Fruit fly (Drosophila melanogaster): ENCODE data around the gene Arfrp1.

Arfrp1 gene

DNA sequence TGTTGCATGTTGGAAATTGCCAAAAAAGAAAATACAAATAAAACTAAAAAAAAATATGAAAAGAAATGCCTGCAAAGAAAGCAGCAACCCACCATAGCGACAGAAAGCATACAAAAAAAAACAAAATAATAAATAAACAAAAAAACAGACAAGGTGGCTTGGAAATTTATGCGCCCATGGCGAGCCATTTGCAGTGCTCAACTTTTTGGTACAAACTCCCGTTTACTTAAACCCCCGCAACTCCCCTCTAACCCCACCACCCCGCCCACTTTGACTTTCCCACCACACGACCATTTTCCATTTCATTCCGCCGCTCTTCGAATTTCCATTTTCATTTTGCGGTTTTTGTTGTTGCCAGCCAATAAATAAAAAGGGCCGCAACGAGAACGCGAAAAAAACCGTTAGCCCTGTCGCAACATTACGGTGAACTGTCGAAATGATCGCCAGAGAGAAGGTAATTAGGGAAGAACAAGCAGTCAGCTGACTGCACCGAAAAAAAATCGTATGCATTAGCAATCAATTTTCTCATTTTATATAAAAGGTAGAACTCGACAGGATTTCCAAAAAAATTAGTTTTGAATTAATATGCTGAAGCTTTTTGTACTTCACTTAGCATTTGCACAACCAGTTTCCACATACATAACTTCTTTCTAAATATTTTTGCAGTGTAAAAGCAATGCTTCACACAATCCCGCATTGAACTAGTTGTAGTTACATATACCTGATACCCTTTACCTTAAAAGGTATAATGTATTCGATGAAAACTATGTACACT, 30.1 kb downstream of the Arfrp1 start (continued):
- TF ChIP-seq CG16815 (GFP tag; optimal IDR thresholded peaks at IDR 0.05) (peak; percentile 27), dm (GFP tag; optimal IDR thresholded peaks at IDR 0.05) (peak; percentile 5), slp2 (GFP tag; optimal IDR thresholded peaks at IDR 0.05) (peak; percentile 36), Blimp-1 (GFP tag; optimal IDR thresholded peaks at IDR 0.05) (peak; percentile 47), onecut (GFP tag; IDR thresholded peaks at IDR 0.05) (peak; percentile 31; the same call in 1 of the 2 replicates), CG30020 (tag; optimal IDR thresholded peaks at IDR 0.05) (no peak), dysf (GFP tag; IDR thresholded peaks at IDR 0.05) (peak; percentile 71), tgo (GFP tag; IDR thresholded peaks at IDR 0.05) (peak; percentile 46; the same call in 2 of the 3 replicates), CG2120 (GFP tag; optimal IDR thresholded peaks at IDR 0.05) (peak; percentile 39), CG12659 (GFP tag; optimal IDR thresholded peaks at IDR 0.05) (peak; percentile 14), CG12236 (GFP tag; optimal IDR thresholded peaks at IDR 0.05) (peak; percentile 26), Myb (GFP tag; optimal IDR thresholded peaks at IDR 0.05) (peak; percentile 34), CG10209 (GFP tag; optimal IDR thresholded peaks at IDR 0.05) (peak; percentile 22), dmrt99B (tag; optimal IDR thresholded peaks at IDR 0.05) (peak; percentile 73), ind (GFP tag; optimal IDR thresholded peaks at IDR 0.05) (peak; percentile 16), CG1602 (GFP tag; optimal IDR thresholded peaks at IDR 0.05) (peak; percentile 50), CG7839 (tag; optimal IDR thresholded peaks at IDR 0.05) (peak; percentile 62), danr (GFP tag; IDR thresholded peaks at IDR 0.05) (no peak), row (GFP tag; IDR thresholded peaks at IDR 0.05) (peak; percentile 65), CG17328 (GFP tag; IDR thresholded peaks at IDR 0.05) (peak; percentile 60), dpn (GFP tag; optimal IDR thresholded peaks at IDR 0.05) (peak; percentile 35 to 40), Max (GFP tag; optimal IDR thresholded peaks at IDR 0.05) (peak; percentile 36), CG13624 (GFP tag; optimal IDR thresholded peaks at IDR 0.05) (peak; percentile 19), Mrtf (GFP tag; IDR thresholded peaks at IDR 0.05) (0 out of 3 replicates have a peak, but pooled peaks have one; percentile 35), shn (GFP tag; optimal IDR thresholded peaks at IDR 0.05) (peak; percentile 32), CG2678 (tag; optimal IDR thresholded peaks at IDR 0.05) (peak; percentile 63), CG8388 (GFP tag; optimal IDR thresholded peaks at IDR 0.05) (peak; percentile 52), Meics (GFP tag; optimal IDR thresholded peaks at IDR 0.05) (peak; percentile 45), ATbp (GFP tag; optimal IDR thresholded peaks at IDR 0.05) (peak; percentile 54), CG11560 (tag; IDR thresholded peaks at IDR 0.05) (no peak), Hr51 (GFP tag; optimal IDR thresholded peaks at IDR 0.05) (peak; percentile 43 to 66), Hmr (GFP tag; optimal IDR thresholded peaks at IDR 0.05) (peak; percentile 7), mam (GFP tag; optimal IDR thresholded peaks at IDR 0.05) (peak; percentile 33), crol (GFP tag; IDR thresholded peaks at IDR 0.05) (peak; percentile 53), eyg (GFP tag; optimal IDR thresholded peaks at IDR 0.05) (peak; percentile 16), CG10366 (GFP tag; IDR thresholded peaks at IDR 0.05) (peak; percentile 24; the same call in 1 of the 2 replicates), pros (GFP tag; optimal IDR thresholded peaks at IDR 0.05) (no peak), wek (GFP tag; optimal IDR thresholded peaks at IDR 0.05) (peak; percentile 26), H15 (GFP tag; IDR thresholded peaks at IDR 0.05) (0 out of 3 replicates have a peak, but pooled peaks have one; percentile 15), CG31224 (GFP tag; IDR thresholded peaks at IDR 0.05) (0 out of 2 replicates have a peak, but pooled peaks have one; percentile 9), pnt (GFP tag; optimal IDR thresholded peaks at IDR 0.05) (peak; percentile 37), sens (GFP tag) (peak; percentile 91), Awh (GFP tag; IDR thresholded peaks at IDR 0.05) (peak; percentile 57; the same call in 1 of the 2 replicates), Doc3 (GFP tag; IDR thresholded peaks at IDR 0.05; ENCODE audit: partially characterized antibody) (no peak), kah (GFP tag; optimal IDR thresholded peaks at IDR 0.05) (peak; percentile 7), CG30403 (GFP tag; optimal IDR thresholded peaks at IDR 0.05) (peak; percentile 49), Eip74EF (GFP tag; optimal IDR thresholded peaks at IDR 0.05) (peak in 1 of 2 experiments; percentile 17), ab (GFP tag; optimal IDR thresholded peaks at IDR 0.05) (no peak)

All from whole organism, embryonic.